Worm (Caenorhabditis elegans) whole organism, L1 larva: Measurements from ENCODE around the gene ZK856.5.

Source experiments
- alr-1 ChIP-seq: fragments of 200-800 bp; sonication (Bioruptor generic); optimal IDR thresholded peaks from 2 replicates; lab custom pipeline; 2018; ENCODE audit warnings: borderline replicate concordance, mild to moderate bottlenecking, missing genetic modification characterization, missing compliant biosample characterization
- dpl-1 ChIP-seq, 3 experiments: fragments of 150-350 bp in 2 of 3; sonication (generic microtip) in 1 of 3; optimal IDR thresholded peaks; 2 replicates each; lab custom pipeline; 2014 to 2017; ENCODE audit warnings: missing biosample characterization in 3 of 3, missing genetic modification characterization in 3 of 3, missing genetic modification reagents in 3 of 3
- egl-27 ChIP-seq, 2 experiments: fragments of 150-350 bp in 1 of 2; sonication (generic microtip); optimal IDR thresholded peaks; 3 replicates each; lab custom pipeline; 2017 to 2018; ENCODE audit warnings: missing biosample characterization in 2 of 2, missing genetic modification characterization in 2 of 2, missing genetic modification reagents in 2 of 2
- lin-39 ChIP-seq: fragments of 150-350 bp; optimal IDR thresholded peaks from 2 replicates; lab custom pipeline; 2014; ENCODE audit warnings: missing biosample characterization, missing genetic modification reagents, missing genetic modification characterization
- lsy-2 ChIP-seq, 2 experiments: fragments of 150-350 bp; optimal IDR thresholded peaks; 2 replicates each; lab custom pipeline; 2014; ENCODE audit warnings: missing biosample characterization in 2 of 2, missing genetic modification characterization in 2 of 2
- nhr-12 ChIP-seq: sonication (generic microtip); optimal IDR thresholded peaks from 2 replicates; lab custom pipeline; 2017; ENCODE audit warnings: missing biosample characterization, missing genetic modification characterization
- nhr-90 ChIP-seq: sonication (generic microtip); optimal IDR thresholded peaks from 2 replicates; lab custom pipeline; 2016; ENCODE audit warnings: mild to moderate bottlenecking, missing genetic modification characterization, missing compliant biosample characterization; ENCODE audit not compliant: poor library complexity
- tbx-2 ChIP-seq: sonication (generic microtip); optimal IDR thresholded peaks from 2 replicates; lab custom pipeline; 2016; ENCODE audit warnings: missing genetic modification characterization, missing compliant biosample characterization
- tlp-1 ChIP-seq: fragments of 150-350 bp; optimal IDR thresholded peaks from 2 replicates; lab custom pipeline; 2014; ENCODE audit warnings: missing biosample characterization, missing genetic modification characterization
- vab-15 ChIP-seq: sonication (generic microtip); optimal IDR thresholded peaks from 2 replicates; lab custom pipeline; 2017; ENCODE audit warnings: missing genotype, mild to moderate bottlenecking, missing genetic modification characterization, missing compliant biosample characterization
- ztf-4 ChIP-seq: fragments of 150-350 bp; optimal IDR thresholded peaks from 2 replicates; lab custom pipeline; 2014; ENCODE audit warnings: missing biosample characterization, missing genetic modification characterization

ce11 chrV:10185719-10186118 is 4.2 kb downstream of the ZK856.5 start, which contains the start of gene ZK856.18:
- TF ChIP-seq tlp-1 (tag; lab: Kevin White, UChicago), result no peak
- TF ChIP-seq ztf-4 (tag; lab: Kevin White, UChicago), result no peak
- no peak for TF ChIP-seq tbx-2 (tag; lab: Kevin White, UChicago)
- no peak for TF ChIP-seq alr-1 (tag; lab: Kevin White, UChicago)
- TF ChIP-seq dpl-1 (GFP tag; optimal IDR thresholded peaks at IDR 0.05; lab: Kevin White, UChicago), result no peak
- TF ChIP-seq lin-39 (tag; lab: Kevin White, UChicago), result no peak
- no peak for TF ChIP-seq egl-27 (tag; optimal IDR thresholded peaks at IDR 0.05; lab: Kevin White, UChicago)
- TF ChIP-seq lsy-2 (tag; optimal IDR thresholded peaks at IDR 0.05; lab: Kevin White, UChicago), result no peak
- no peak for TF ChIP-seq vab-15 (tag; lab: Kevin White, UChicago)
- TF ChIP-seq nhr-12 (tag; lab: Kevin White, UChicago), result no peak
- no peak for TF ChIP-seq nhr-90 (tag; lab: Kevin White, UChicago)
